Fruit fly (Drosophila melanogaster) whole organism, embryonic: ENCODE measurements around the gene Blos4.

Experiments used
- CG10321 ChIP-seq: fragments of 200-800 bp; sonication (Bioruptor generic); IDR thresholded peaks from 2 replicates; pipeline ENCODE4 v1.3.6; 2022; ENCODE audit warnings: missing biosample characterization, missing genetic modification characterization
- CG10431 ChIP-seq: fragments of 200-800 bp; sonication (Bioruptor generic); optimal IDR thresholded peaks from 3 replicates; lab custom pipeline; 2018; ENCODE audit warnings: missing biosample characterization, mild to moderate bottlenecking, missing genetic modification characterization
- CG10979 ChIP-seq: fragments of 200-800 bp; sonication (Bioruptor generic); optimal IDR thresholded peaks from 2 replicates; lab custom pipeline; 2018; ENCODE audit warnings: missing biosample characterization, mild to moderate bottlenecking, missing genetic modification characterization, moderate library complexity
- CG12071 ChIP-seq: fragments of 200-800 bp; sonication (Bioruptor generic); optimal IDR thresholded peaks from 3 replicates; lab custom pipeline; 2018; ENCODE audit warnings: missing biosample characterization, mild to moderate bottlenecking, missing genetic modification characterization
- CG12155 ChIP-seq: fragments of 200-800 bp; sonication (Bioruptor generic); optimal IDR thresholded peaks from 3 replicates; lab custom pipeline; 2016; ENCODE audit warnings: missing biosample characterization, missing genetic modification characterization
- CG12299 ChIP-seq: fragments of 200-800 bp; sonication (Bioruptor generic); optimal IDR thresholded peaks from 2 replicates; lab custom pipeline; 2018; ENCODE audit warnings: missing biosample characterization, mild to moderate bottlenecking, missing genetic modification characterization
- CG12659 ChIP-seq: fragments of 200-800 bp; sonication (Bioruptor generic); optimal IDR thresholded peaks from 3 replicates; lab custom pipeline; 2017; ENCODE audit warnings: mild to moderate bottlenecking, missing biosample characterization, missing genetic modification reagents, missing genetic modification characterization
- CG13624 ChIP-seq: fragments of 200-800 bp; sonication (Bioruptor generic); optimal IDR thresholded peaks from 2 replicates; lab custom pipeline; 2016; ENCODE audit warnings: missing biosample characterization, missing genetic modification characterization
- CG15269 ChIP-seq: fragments of 200-800 bp; sonication (Bioruptor generic); optimal IDR thresholded peaks from 2 replicates; lab custom pipeline; 2018; ENCODE audit warnings: missing biosample characterization, mild to moderate bottlenecking, missing genetic modification characterization, moderate library complexity
- CG15514 ChIP-seq: fragments of 200-800 bp; sonication (Bioruptor generic); optimal IDR thresholded peaks from 3 replicates; lab custom pipeline; 2017; ENCODE audit warnings: missing biosample characterization, missing genetic modification characterization, mild to moderate bottlenecking, moderate library complexity, missing genetic modification reagents
- CG2712 ChIP-seq: fragments of 200-800 bp; optimal IDR thresholded peaks from 3 replicates; lab custom pipeline; 2019; ENCODE audit warnings: missing biosample characterization, mild to moderate bottlenecking, missing genetic modification characterization, moderate library complexity
- CG31441 ChIP-seq: fragments of 200-800 bp; sonication (Bioruptor generic); IDR thresholded peaks from 2 replicates; pipeline ENCODE4 v1.3.6; 2022; ENCODE audit warnings: missing biosample characterization, missing genetic modification characterization
- CG8478 ChIP-seq: fragments of >200 bp; optimal IDR thresholded peaks from 2 replicates; lab custom pipeline; 2018
- CG9727 ChIP-seq: fragments of 200-800 bp; sonication (Bioruptor generic); optimal IDR thresholded peaks from 3 replicates; lab custom pipeline; 2017; ENCODE audit warnings: missing biosample characterization, mild to moderate bottlenecking, missing genetic modification characterization
- Dbx ChIP-seq: fragments of 200-800 bp; sonication (Bioruptor generic); IDR thresholded peaks from 3 replicates; pipeline ENCODE4 v1.3.6; 2022; ENCODE audit warnings: missing biosample characterization, missing genetic modification characterization
- Fer2 ChIP-seq: fragments of 200-800 bp; sonication (Bioruptor generic); optimal IDR thresholded peaks from 2 replicates; lab custom pipeline; 2018; ENCODE audit warnings: missing biosample characterization, mild to moderate bottlenecking, missing genetic modification characterization, moderate library complexity
- HmgD ChIP-seq: fragments of 200-800 bp; sonication (Bioruptor generic); optimal IDR thresholded peaks from 3 replicates; lab custom pipeline; 2016; ENCODE audit warnings: missing biosample characterization, missing genetic modification characterization
- Hr78 ChIP-seq, 2 experiments: fragments of 200-800 bp in 1 of 2; fragments of >200 bp in 1 of 2; sonication (Bioruptor generic) in 1 of 2; optimal IDR thresholded peaks; 2 replicates each; lab custom pipeline; 2017 to 2019; ENCODE audit warnings: missing biosample characterization in 2 of 2, missing genetic modification characterization in 2 of 2, mild to moderate bottlenecking in 1 of 2, moderate library complexity in 1 of 2
- MTF-1 ChIP-seq: fragments of 200-800 bp; sonication (Bioruptor generic); optimal IDR thresholded peaks from 2 replicates; lab custom pipeline; 2018; ENCODE audit warnings: missing biosample characterization, mild to moderate bottlenecking, missing genetic modification characterization, borderline replicate concordance
- Myb ChIP-seq: fragments of 200-800 bp; sonication (Bioruptor generic); optimal IDR thresholded peaks from 2 replicates; lab custom pipeline; 2016; ENCODE audit warnings: missing biosample characterization, missing genetic modification characterization
- Neu2 ChIP-seq: fragments of 200-800 bp; sonication (Bioruptor generic); optimal IDR thresholded peaks from 3 replicates; lab custom pipeline; 2016; ENCODE audit warnings: missing biosample characterization, missing genetic modification characterization, borderline replicate concordance
- Rfx ChIP-seq: fragments of 200-800 bp; sonication (Bioruptor generic); IDR thresholded peaks from 2 replicates; pipeline ENCODE4 v1.3.6; 2022; ENCODE audit warnings: missing biosample characterization, missing genetic modification characterization
- YL-1 ChIP-seq: fragments of 200-800 bp; sonication (Bioruptor generic); optimal IDR thresholded peaks from 3 replicates; lab custom pipeline; 2017; ENCODE audit warnings: missing biosample characterization, mild to moderate bottlenecking, missing genetic modification characterization
- ci ChIP-seq: fragments of 200-800 bp; sonication (Bioruptor generic); IDR thresholded peaks from 3 replicates; pipeline ENCODE4 v1.3.6; 2022; ENCODE audit warnings: missing biosample characterization, missing genetic modification characterization
- dm ChIP-seq: fragments of 200-800 bp; sonication (Bioruptor generic); optimal IDR thresholded peaks from 3 replicates; lab custom pipeline; 2016; ENCODE audit warnings: missing biosample characterization, missing genetic modification characterization
- dpn ChIP-seq, 2 experiments: fragments of 200-800 bp; sonication (Bioruptor generic); optimal IDR thresholded peaks; 3 replicates each; lab custom pipeline; 2016; ENCODE audit warnings: missing biosample characterization in 2 of 2, missing genetic modification characterization in 2 of 2
- fru ChIP-seq: fragments of >200 bp; optimal IDR thresholded peaks from 2 replicates; lab custom pipeline; 2017
- ftz-f1 ChIP-seq: fragments of 200-800 bp; sonication (Bioruptor generic); optimal IDR thresholded peaks from 2 replicates; lab custom pipeline; 2016; ENCODE audit warnings: missing biosample characterization, missing genetic modification characterization
- hb ChIP-seq: fragments of 200-800 bp; sonication (Bioruptor generic); IDR thresholded peaks from 3 replicates; pipeline ENCODE4 v1.3.6; 2022; ENCODE audit warnings: missing biosample characterization, missing genetic modification characterization; ENCODE audit not compliant: partially characterized antibody
- jing ChIP-seq: fragments of 200-800 bp; sonication (Bioruptor generic); optimal IDR thresholded peaks from 2 replicates; lab custom pipeline; 2018; ENCODE audit warnings: missing biosample characterization, mild to moderate bottlenecking, missing genetic modification characterization
- jumu ChIP-seq: fragments of 200-800 bp; sonication (Bioruptor generic); optimal IDR thresholded peaks from 3 replicates; lab custom pipeline; 2016; ENCODE audit warnings: missing biosample characterization, missing genetic modification characterization
- run ChIP-seq: fragments of 200-800 bp; sonication (Bioruptor generic); optimal IDR thresholded peaks from 3 replicates; lab custom pipeline; 2018; ENCODE audit warnings: missing biosample characterization, mild to moderate bottlenecking, missing genetic modification characterization
- schlank ChIP-seq: fragments of 200-800 bp; sonication (Bioruptor generic); optimal IDR thresholded peaks from 2 replicates; lab custom pipeline; 2018; ENCODE audit warnings: missing biosample characterization, mild to moderate bottlenecking, missing genetic modification characterization
- sens ChIP-seq: fragments of 200-800 bp; sonication (Bioruptor generic); peaks from one replicate; lab custom pipeline; 2016; ENCODE audit warnings: missing biosample characterization, missing genetic modification characterization
- sim ChIP-seq: fragments of 200-800 bp; sonication (Bioruptor generic); IDR thresholded peaks from 2 replicates; pipeline ENCODE4 v1.3.6; 2022; ENCODE audit warnings: missing biosample characterization, missing genetic modification characterization
- sisA ChIP-seq: fragments of 200-800 bp; sonication (Bioruptor generic); IDR thresholded peaks from 2 replicates; pipeline ENCODE4 v1.3.6; 2022; ENCODE audit warnings: missing biosample characterization, missing genetic modification characterization
- stc ChIP-seq: fragments of 200-800 bp; sonication (Bioruptor generic); IDR thresholded peaks from 2 replicates; pipeline ENCODE4 v1.3.6; 2022; ENCODE audit warnings: missing biosample characterization, missing genetic modification characterization
- tgo ChIP-seq: fragments of 200-800 bp; sonication (Bioruptor generic); IDR thresholded peaks from 3 replicates; pipeline ENCODE4 v1.3.6; 2022; ENCODE audit warnings: missing biosample characterization, missing genetic modification characterization
- trh ChIP-seq: fragments of 200-800 bp; sonication (Bioruptor generic); optimal IDR thresholded peaks from 2 replicates; lab custom pipeline; 2016; ENCODE audit warnings: missing biosample characterization, missing genetic modification characterization
- tx ChIP-seq: fragments of 200-800 bp; sonication (Bioruptor generic); optimal IDR thresholded peaks from 2 replicates; lab custom pipeline; 2016; ENCODE audit warnings: missing biosample characterization, missing genetic modification characterization

Blos4 gene

DNA sequence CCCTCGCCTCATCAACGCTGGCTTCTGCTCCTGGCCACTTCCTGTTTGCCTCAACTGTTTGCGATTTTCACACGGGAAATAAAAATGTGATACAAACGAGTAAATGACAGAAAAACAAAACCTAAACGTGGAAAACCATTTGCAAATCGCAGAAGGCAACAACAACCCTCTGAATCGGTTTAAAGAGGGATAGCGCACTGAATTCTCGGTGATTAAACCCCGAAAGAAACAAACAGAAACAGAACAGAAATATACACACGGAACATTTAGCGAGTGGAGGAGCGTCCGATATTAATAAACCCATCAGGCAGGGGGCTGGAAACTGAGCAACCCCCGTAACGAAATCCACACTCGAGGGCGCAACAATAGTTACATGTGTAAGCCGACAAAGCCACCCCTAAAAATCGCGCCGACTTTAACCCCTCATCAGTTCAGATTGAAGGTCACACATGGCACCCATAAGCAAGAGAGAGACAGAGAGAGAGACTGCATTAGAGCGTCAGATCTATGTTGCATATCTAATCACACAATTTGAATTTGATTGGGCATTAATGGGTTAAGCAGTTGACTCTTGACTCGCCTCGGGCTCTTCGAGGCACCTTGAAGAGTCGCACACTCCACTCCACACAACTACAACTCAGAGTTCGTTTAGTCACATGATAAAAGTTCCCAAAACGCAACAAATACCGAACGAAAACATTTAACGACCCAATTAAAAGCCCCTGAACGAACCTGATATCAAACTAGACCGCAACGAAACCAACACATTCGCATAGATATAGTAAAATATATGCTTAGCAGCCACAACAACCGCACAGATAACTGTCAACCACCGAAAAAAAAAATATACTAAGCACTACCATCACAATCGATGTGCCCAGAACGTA is 17.0 kb upstream of the Blos4 start (continued):
- no peak for TF ChIP-seq CG10431
- no peak for TF ChIP-seq CG10321 (GFP tag; lab: Robert Waterston, UW)
- TF ChIP-seq CG12071 (GFP tag; lab: Kevin White, UChicago): no peak
- no peak for TF ChIP-seq MTF-1
- no peak for TF ChIP-seq CG9727 (GFP tag; lab: Kevin White, UChicago)
- peak; percentile 36 for TF ChIP-seq CG15269 (tag; lab: Kevin White, UChicago)
- TF ChIP-seq tx (GFP tag; lab: Kevin White, UChicago): no peak
- peak; percentile 48; the same call in 1 of the 3 replicates for TF ChIP-seq ci (GFP tag; lab: Robert Waterston, UW)
- peak; percentile 12 for TF ChIP-seq CG2712 (tag; lab: Kevin White, UChicago)
- no peak for TF ChIP-seq schlank (tag; lab: Kevin White, UChicago)
- peak; percentile 10 for TF ChIP-seq CG15514 (GFP tag; lab: Kevin White, UChicago)
- TF ChIP-seq Rfx (GFP tag; lab: Robert Waterston, UW): peak; percentile 40
- TF ChIP-seq CG31441 (GFP tag; lab: Robert Waterston, UW): no peak
- TF ChIP-seq Myb: no peak
- no peak for TF ChIP-seq trh (GFP tag; lab: Kevin White, UChicago)
- TF ChIP-seq Dbx: peak; percentile 31; the same call in 2 of the 3 replicates
- no peak for TF ChIP-seq CG12299 (tag; lab: Kevin White, UChicago)
- TF ChIP-seq Neu2 (GFP tag; lab: Kevin White, UChicago): no peak
- TF ChIP-seq CG13624 (GFP tag; lab: Kevin White, UChicago): no peak
- no peak for TF ChIP-seq stc
- no peak for TF ChIP-seq CG12659 (GFP tag; lab: Kevin White, UChicago)
- TF ChIP-seq jumu (GFP tag; lab: Kevin White, UChicago): no peak
- no peak for TF ChIP-seq HmgD (GFP tag; lab: Kevin White, UChicago)
- TF ChIP-seq CG8478 (lab: Kevin White, UChicago): no peak
- TF ChIP-seq CG12155 (GFP tag; lab: Kevin White, UChicago): peak; percentile 19
- no peak for TF ChIP-seq jing (GFP tag; lab: Kevin White, UChicago)
- no peak for TF ChIP-seq dm (GFP tag; lab: Kevin White, UChicago)
- TF ChIP-seq sens (GFP tag; lab: Kevin White, UChicago): peak; percentile 63
- peak; percentile 56 for TF ChIP-seq run (tag; lab: Kevin White, UChicago)
- TF ChIP-seq sim (GFP tag; lab: Robert Waterston, UW): no peak
- TF ChIP-seq fru (lab: Kevin White, UChicago): no peak
- peak; percentile 17; the same call in 2 of the 3 replicates for TF ChIP-seq tgo (GFP tag; lab: Robert Waterston, UW)
- TF ChIP-seq Fer2: no peak
- peak; percentile 43 for TF ChIP-seq ftz-f1 (GFP tag; lab: Kevin White, UChicago)
- no peak for TF ChIP-seq YL-1 (GFP tag; lab: Kevin White, UChicago)
- peak in 1 of 2 experiments; percentile 54 for TF ChIP-seq Hr78 (GFP tag; optimal IDR thresholded peaks at IDR 0.05; lab: Kevin White, UChicago)
- no peak for TF ChIP-seq hb
- TF ChIP-seq CG10979 (tag; lab: Kevin White, UChicago): no peak
- no peak for TF ChIP-seq sisA
- no peak for TF ChIP-seq dpn (GFP tag; optimal IDR thresholded peaks at IDR 0.05; lab: Kevin White, UChicago)
- TF ChIP-seq, all 482 proteins: peak for 81
